Worm (Caenorhabditis elegans): Measurements from ENCODE around the gene T11G6.4.

ce11 chrIV:10879542-10879941 is 27.8 kb upstream of the T11G6.4 start, which contains the start of gene sdz-13:
- no peak for TF ChIP-seq ref-1 (GFP tag; conservative IDR thresholded peaks at IDR 0.05)
- TF ChIP-seq flt-1 (GFP tag; IDR thresholded peaks at IDR 0.05), result no peak
- no peak for TF ChIP-seq cog-1 (tag; optimal IDR thresholded peaks at IDR 0.05)
- no peak for TF ChIP-seq ztf-23 (GFP tag; IDR thresholded peaks at IDR 0.05)
- TF ChIP-seq tab-1 (GFP tag; IDR thresholded peaks at IDR 0.05), result no peak
- no peak for TF ChIP-seq klf-2 (GFP tag; conservative IDR thresholded peaks at IDR 0.05)
- no peak for TF ChIP-seq ztf-29 (GFP tag; IDR thresholded peaks at IDR 0.05)

Data from whole organism, midembryonic.